Fruit fly (Drosophila melanogaster): ENCODE data around the gene CG42635.

DNA sequence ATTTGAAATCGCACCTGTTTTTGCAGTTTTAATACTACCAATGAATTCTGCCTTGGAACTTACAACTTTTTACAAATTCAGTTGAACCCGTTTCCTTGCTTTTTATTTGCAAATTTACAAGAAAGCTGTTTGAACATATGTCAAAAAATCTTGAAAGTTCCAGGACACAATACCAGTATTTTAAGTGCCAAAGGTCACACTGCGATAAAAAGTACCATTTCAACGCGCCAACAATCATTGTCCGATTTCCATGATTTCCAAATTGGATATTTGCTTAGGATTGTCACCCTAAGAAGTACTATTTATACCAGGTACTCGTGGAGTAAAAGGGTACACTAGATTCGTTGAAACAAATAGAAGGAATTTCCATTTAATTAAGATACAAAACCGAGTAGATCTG lies 3.6 kb downstream of the CG42635 start, which contains the start of gene elfless:
- TF ChIP-seq CG5204 (GFP tag; optimal IDR thresholded peaks at IDR 0.05), result no peak
- no peak for TF ChIP-seq kay (GFP tag; ENCODE audit: borderline replicate concordance)
- no peak for TF ChIP-seq cnc (optimal IDR thresholded peaks at IDR 0.05)
- TF ChIP-seq CG11617 (GFP tag; optimal IDR thresholded peaks at IDR 0.05), result no peak
- no peak for TF ChIP-seq CG7045 (GFP tag; optimal IDR thresholded peaks at IDR 0.05)
- no peak for TF ChIP-seq CG7101 (tag; optimal IDR thresholded peaks at IDR 0.05)
- TF ChIP-seq Mnt (GFP tag; optimal IDR thresholded peaks at IDR 0.05), result no peak
- TF ChIP-seq cic (GFP tag; optimal IDR thresholded peaks at IDR 0.05), result no peak
- no peak for TF ChIP-seq CG14711 (tag; optimal IDR thresholded peaks at IDR 0.05)
- TF ChIP-seq CG1620 (GFP tag; optimal IDR thresholded peaks at IDR 0.05), result no peak
